Worm (Caenorhabditis elegans) whole organism, late embryonic: ENCODE measurements around the gene K12H6.7.

Source experiments
- C38D4.7 ChIP-seq: fragments of 200-800 bp; sonication (Bioruptor generic); optimal IDR thresholded peaks from 2 replicates; lab custom pipeline; 2018; ENCODE audit warnings: mild to moderate bottlenecking, missing genetic modification characterization, moderate library complexity, missing compliant biosample characterization
- T23F11.4 ChIP-seq: fragments of 200-800 bp; sonication (Bioruptor generic); optimal IDR thresholded peaks from 2 replicates; lab custom pipeline; 2018; ENCODE audit warnings: mild to moderate bottlenecking, missing genetic modification characterization, missing compliant biosample characterization
- ceh-30 ChIP-seq: fragments of 150-350 bp; optimal IDR thresholded peaks from 2 replicates; lab custom pipeline; 2014; ENCODE audit warnings: missing biosample characterization, missing genetic modification characterization
- ceh-31 ChIP-seq: sonication (generic microtip); optimal IDR thresholded peaks from 2 replicates; lab custom pipeline; 2016; ENCODE audit warnings: missing genetic modification characterization, missing compliant biosample characterization
- ceh-45 ChIP-seq: fragments of 200-800 bp; sonication (Bioruptor generic); IDR thresholded peaks from 2 replicates; pipeline ENCODE4 v1.3.6; 2022; ENCODE audit warnings: missing genetic modification reagents, missing genetic modification characterization, missing compliant biosample characterization
- ceh-48 ChIP-seq: sonication (generic microtip); optimal IDR thresholded peaks from 2 replicates; lab custom pipeline; 2016; ENCODE audit warnings: missing genetic modification characterization, inconsistent platforms, missing compliant biosample characterization
- ceh-6 ChIP-seq: fragments of 200-800 bp; sonication (Bioruptor generic); optimal IDR thresholded peaks from 2 replicates; lab custom pipeline; 2018; ENCODE audit warnings: mild to moderate bottlenecking, missing genetic modification characterization, missing compliant biosample characterization
- ceh-9 ChIP-seq: sonication (generic microtip); optimal IDR thresholded peaks from 2 replicates; lab custom pipeline; 2016; ENCODE audit warnings: mild to moderate bottlenecking, missing genetic modification characterization, inconsistent platforms, missing compliant biosample characterization
- dmd-4 ChIP-seq: sonication (generic microtip); optimal IDR thresholded peaks from 2 replicates; lab custom pipeline; 2016; ENCODE audit warnings: borderline replicate concordance, missing genetic modification characterization, missing compliant biosample characterization
- dve-1 ChIP-seq: sonication (generic microtip); optimal IDR thresholded peaks from 2 replicates; lab custom pipeline; 2017; ENCODE audit warnings: antibody characterized with exemption, mild to moderate bottlenecking, missing genetic modification characterization, missing compliant biosample characterization
- elt-4 ChIP-seq: sonication (generic microtip); optimal IDR thresholded peaks from 2 replicates; lab custom pipeline; 2016; ENCODE audit warnings: missing genetic modification characterization, missing compliant biosample characterization
- ets-4 ChIP-seq: sonication (generic microtip); optimal IDR thresholded peaks from 2 replicates; lab custom pipeline; 2016; ENCODE audit warnings: missing genetic modification characterization, missing compliant biosample characterization
- eyg-1 ChIP-seq: sonication (generic microtip); optimal IDR thresholded peaks from 2 replicates; lab custom pipeline; 2016; ENCODE audit warnings: missing genotype, missing genetic modification characterization, missing compliant biosample characterization
- fax-1 ChIP-seq: sonication (generic microtip); optimal IDR thresholded peaks from 2 replicates; lab custom pipeline; 2016; ENCODE audit warnings: missing genotype, missing genetic modification characterization, missing compliant biosample characterization
- fkh-6 ChIP-seq: sonication (generic microtip); optimal IDR thresholded peaks from 2 replicates; lab custom pipeline; 2016; ENCODE audit warnings: missing genetic modification characterization, missing compliant biosample characterization
- gmeb-2 ChIP-seq: sonication (generic microtip); optimal IDR thresholded peaks from 2 replicates; lab custom pipeline; 2016; ENCODE audit warnings: missing genetic modification characterization, inconsistent platforms, missing compliant biosample characterization
- hlh-15 ChIP-seq: sonication (generic microtip); optimal IDR thresholded peaks from 2 replicates; lab custom pipeline; 2016; ENCODE audit warnings: missing genetic modification characterization, missing compliant biosample characterization
- hlh-30 ChIP-seq: sonication (generic microtip); optimal IDR thresholded peaks from 2 replicates; lab custom pipeline; 2017; ENCODE audit warnings: antibody characterized with exemption, missing genetic modification characterization, missing compliant biosample characterization; ENCODE audit not compliant: insufficient read depth
- hlh-6 ChIP-seq: sonication (generic microtip); optimal IDR thresholded peaks from 2 replicates; lab custom pipeline; 2016; ENCODE audit warnings: missing genotype, missing genetic modification characterization, missing compliant biosample characterization
- madf-2 ChIP-seq: sonication (generic microtip); optimal IDR thresholded peaks from 2 replicates; lab custom pipeline; 2017; ENCODE audit warnings: missing genetic modification characterization, missing compliant biosample characterization
- npax-4 ChIP-seq: sonication (generic microtip); optimal IDR thresholded peaks from 2 replicates; lab custom pipeline; 2016; ENCODE audit warnings: missing genetic modification characterization, missing compliant biosample characterization
- pat-9 ChIP-seq: fragments of 200-800 bp; sonication (Bioruptor generic); optimal IDR thresholded peaks from 2 replicates; lab custom pipeline; 2018; ENCODE audit warnings: mild to moderate bottlenecking, missing genetic modification characterization, moderate library complexity, missing compliant biosample characterization
- pax-1 ChIP-seq: fragments of 150-350 bp; optimal IDR thresholded peaks from 2 replicates; lab custom pipeline; 2014; ENCODE audit warnings: missing biosample characterization, missing genetic modification characterization
- pha-4 ChIP-seq: fragments of 150-350 bp; optimal IDR thresholded peaks from 2 replicates; lab custom pipeline; 2018; ENCODE audit warnings: missing biosample characterization, missing genetic modification reagents, missing genetic modification characterization
- pqm-1 ChIP-seq: sonication (generic microtip); optimal IDR thresholded peaks from 2 replicates; lab custom pipeline; 2016; ENCODE audit warnings: missing genetic modification characterization, missing compliant biosample characterization
- pros-1 ChIP-seq: fragments of 150-350 bp; optimal IDR thresholded peaks from 2 replicates; lab custom pipeline; 2014; ENCODE audit warnings: missing biosample characterization, missing genetic modification reagents, missing genetic modification characterization
- sdc-2 ChIP-seq: sonication (generic microtip); optimal IDR thresholded peaks from 2 replicates; lab custom pipeline; 2016; ENCODE audit warnings: missing genotype, missing genetic modification characterization, missing compliant biosample characterization
- sox-2 ChIP-seq: fragments of 200-800 bp; sonication (Bioruptor generic); IDR thresholded peaks from 2 replicates; pipeline ENCODE4 v1.3.6; 2022; ENCODE audit warnings: missing genetic modification reagents, missing genetic modification characterization, missing compliant biosample characterization
- tbx-2 ChIP-seq: sonication (generic microtip); optimal IDR thresholded peaks from 2 replicates; lab custom pipeline; 2016; ENCODE audit warnings: missing genetic modification characterization, missing compliant biosample characterization
- tbx-7 ChIP-seq: sonication (generic microtip); optimal IDR thresholded peaks from 2 replicates; lab custom pipeline; 2016; ENCODE audit warnings: missing genotype, missing genetic modification characterization, missing compliant biosample characterization
- ttx-3 ChIP-seq: sonication (generic microtip); optimal IDR thresholded peaks from 2 replicates; lab custom pipeline; 2016; ENCODE audit warnings: missing genetic modification reagents, missing genetic modification characterization, missing compliant biosample characterization
- unc-42 ChIP-seq: sonication (generic microtip); optimal IDR thresholded peaks from 2 replicates; lab custom pipeline; 2016; ENCODE audit warnings: missing genotype, missing genetic modification characterization, missing compliant biosample characterization
- unc-55 ChIP-seq: sonication (generic microtip); optimal IDR thresholded peaks from 2 replicates; lab custom pipeline; 2017; ENCODE audit warnings: missing biosample characterization, missing genetic modification reagents, missing genetic modification characterization
- unc-86 ChIP-seq: sonication (generic microtip); optimal IDR thresholded peaks from 2 replicates; lab custom pipeline; 2016; ENCODE audit warnings: missing genetic modification characterization, missing compliant biosample characterization
- zip-5 ChIP-seq: sonication (generic microtip); optimal IDR thresholded peaks from 2 replicates; lab custom pipeline; 2016; ENCODE audit warnings: missing genetic modification characterization, missing compliant biosample characterization

The K12H6.7 gene

ce11 chrII:2836853-2837252 lies at the start of gene K12H6.7:
TSS of gene K12H6.7 (minus strand) at chrII:2836953.
- TF ChIP-seq sdc-2 (no peak), sox-2 (GFP tag; lab: Robert Waterston, UW) (no peak), tbx-7 (no peak), elt-4 (tag; lab: Kevin White, UChicago) (no peak), dmd-4 (tag; lab: Kevin White, UChicago) (no peak), ceh-31 (tag; lab: Kevin White, UChicago) (no peak), pha-4 (tag; lab: Kevin White, UChicago) (no peak), unc-55 (GFP tag; lab: Kevin White, UChicago) (no peak), ceh-9 (tag; lab: Kevin White, UChicago) (no peak), ceh-30 (tag; lab: Kevin White, UChicago) (no peak), C38D4.7 (no peak)

- no peak for TF ChIP-seq gmeb-2 (tag; lab: Kevin White, UChicago)
- peak; percentile 23 for TF ChIP-seq ceh-48 (tag; lab: Kevin White, UChicago)
- TF ChIP-seq pat-9 (tag; lab: Kevin White, UChicago): no peak
Observed at ce11 chrII:2885518-2886449, 49.0 kb upstream of the K12H6.7 start.

ce11 chrII:2884810-2885209 lies 48.1 kb upstream of the K12H6.7 start, which contains the start of gene pigw-1:
TSS of gene pigw-1 (minus strand) at chrII:2884910.
- TF ChIP-seq unc-86 (tag; lab: Kevin White, UChicago) (no peak), pha-4 (tag; lab: Kevin White, UChicago) (no peak), pros-1 (tag; lab: Kevin White, UChicago) (no peak), gmeb-2 (tag; lab: Kevin White, UChicago) (no peak), dmd-4 (tag; lab: Kevin White, UChicago) (no peak), ceh-9 (tag; lab: Kevin White, UChicago) (no peak), zip-5 (tag; lab: Kevin White, UChicago) (no peak)

- no peak for TF ChIP-seq madf-2 (tag; lab: Kevin White, UChicago)
- TF ChIP-seq unc-42 (tag; lab: Kevin White, UChicago): no peak
- no peak for TF ChIP-seq hlh-15 (tag; lab: Kevin White, UChicago)
- TF ChIP-seq hlh-30 (tag; lab: Kevin White, UChicago): no peak
- no peak for TF ChIP-seq hlh-6 (tag; lab: Kevin White, UChicago)
- no peak for TF ChIP-seq pros-1 (tag; lab: Kevin White, UChicago)
- TF ChIP-seq ttx-3 (tag; lab: Kevin White, UChicago): no peak
- no peak for TF ChIP-seq tbx-2 (tag; lab: Kevin White, UChicago)
- TF ChIP-seq, all 69 proteins: peak for 0
Observed at ce11 chrII:2881088-2881487, 44.3 kb upstream of the K12H6.7 start.

- TF ChIP-seq ets-4 (no peak), T23F11.4 (GFP tag; lab: Kevin White, UChicago) (no peak), pax-1 (tag; lab: Kevin White, UChicago) (no peak)
Observed at ce11 chrII:2878909-2879308, 42.2 kb upstream of the K12H6.7 start.

- no peak for TF ChIP-seq elt-4 (tag; lab: Kevin White, UChicago)
- TF ChIP-seq unc-42 (tag; lab: Kevin White, UChicago): no peak
- no peak for TF ChIP-seq unc-55 (GFP tag; lab: Kevin White, UChicago)
- TF ChIP-seq zip-5 (tag; lab: Kevin White, UChicago): no peak
- no peak for TF ChIP-seq dve-1 (tag; lab: Kevin White, UChicago)
- TF ChIP-seq ceh-9 (tag; lab: Kevin White, UChicago): no peak
- TF ChIP-seq pqm-1: no peak
- no peak for TF ChIP-seq ets-4
- no peak for TF ChIP-seq ttx-3 (tag; lab: Kevin White, UChicago)
- TF ChIP-seq npax-4 (tag; lab: Kevin White, UChicago): no peak
- TF ChIP-seq pax-1 (tag; lab: Kevin White, UChicago): no peak
- no peak for TF ChIP-seq dmd-4 (tag; lab: Kevin White, UChicago)
- no peak for TF ChIP-seq fkh-6 (tag; lab: Kevin White, UChicago)
- no peak for TF ChIP-seq ceh-45
- TF ChIP-seq unc-86 (tag; lab: Kevin White, UChicago): no peak
- no peak for TF ChIP-seq ceh-6
- TF ChIP-seq tbx-7: no peak
- no peak for TF ChIP-seq fax-1 (tag; lab: Kevin White, UChicago)
- TF ChIP-seq sdc-2: no peak
- no peak for TF ChIP-seq eyg-1 (tag; lab: Kevin White, UChicago)
Observed at ce11 chrII:2874801-2875200, 38.0 kb upstream of the K12H6.7 start, which contains the start of gene Y110A2AL.1. TSS of gene Y110A2AL.1 (plus strand) at chrII:2875101.
